Fruit fly (Drosophila melanogaster) whole organism, embryonic: ENCODE results near the gene CG46462.

Experiments used
- CG10565 ChIP-seq: fragments of 200-800 bp; sonication (Bioruptor generic); optimal IDR thresholded peaks from 3 replicates; lab custom pipeline; 2016; ENCODE audit warnings: missing biosample characterization, mild to moderate bottlenecking, missing genetic modification characterization
- CG11695 ChIP-seq: fragments of 200-800 bp; sonication (Bioruptor generic); IDR thresholded peaks from 3 replicates; pipeline ENCODE4 v1.3.6; 2022; ENCODE audit warnings: missing biosample characterization, missing genetic modification characterization
- CG15514 ChIP-seq: fragments of 200-800 bp; sonication (Bioruptor generic); optimal IDR thresholded peaks from 3 replicates; lab custom pipeline; 2017; ENCODE audit warnings: missing biosample characterization, missing genetic modification characterization, mild to moderate bottlenecking, moderate library complexity, missing genetic modification reagents
- CG18262 ChIP-seq: fragments of 200-800 bp; optimal IDR thresholded peaks from 3 replicates; lab custom pipeline; 2019; ENCODE audit warnings: missing biosample characterization, mild to moderate bottlenecking, missing genetic modification characterization, moderate library complexity
- CG18599 ChIP-seq: fragments of 200-800 bp; sonication (Bioruptor generic); optimal IDR thresholded peaks from 3 replicates; lab custom pipeline; 2017; ENCODE audit warnings: missing biosample characterization, missing genetic modification characterization, mild to moderate bottlenecking, moderate library complexity, missing genetic modification reagents
- CG30020 ChIP-seq: fragments of 200-800 bp; optimal IDR thresholded peaks from 2 replicates; lab custom pipeline; 2019; ENCODE audit warnings: missing biosample characterization, mild to moderate bottlenecking, missing genetic modification characterization, moderate library complexity
- CG30431 ChIP-seq: fragments of 200-800 bp; sonication (Bioruptor generic); optimal IDR thresholded peaks from 2 replicates; lab custom pipeline; 2017; ENCODE audit warnings: missing biosample characterization, missing genetic modification characterization
- CG31365 ChIP-seq: fragments of 200-800 bp; sonication (Bioruptor generic); optimal IDR thresholded peaks from 2 replicates; lab custom pipeline; 2018; ENCODE audit warnings: missing biosample characterization, mild to moderate bottlenecking, missing genetic modification characterization
- CG32772 ChIP-seq: fragments of 200-800 bp; sonication (Bioruptor generic); IDR thresholded peaks from 2 replicates; pipeline ENCODE4 v1.3.6; 2022; ENCODE audit warnings: missing biosample characterization, missing genetic modification characterization
- CG3838 ChIP-seq: fragments of 200-800 bp; sonication (Bioruptor generic); optimal IDR thresholded peaks from 3 replicates; lab custom pipeline; 2016; ENCODE audit warnings: missing biosample characterization, missing genetic modification characterization
- CG4328 ChIP-seq: fragments of 200-800 bp; sonication (Bioruptor generic); optimal IDR thresholded peaks from 3 replicates; lab custom pipeline; 2017; ENCODE audit warnings: missing biosample characterization, missing genetic modification reagents, missing genetic modification characterization
- CG4820 ChIP-seq: fragments of 200-800 bp; sonication (Bioruptor generic); optimal IDR thresholded peaks from 3 replicates; lab custom pipeline; 2016; ENCODE audit warnings: missing biosample characterization, missing genetic modification characterization
- CG4854 ChIP-seq: fragments of 200-800 bp; sonication (Bioruptor generic); optimal IDR thresholded peaks from 2 replicates; lab custom pipeline; 2016; ENCODE audit warnings: missing biosample characterization, missing genetic modification characterization, inconsistent platforms
- CG7556 ChIP-seq: fragments of 200-800 bp; sonication (Bioruptor generic); optimal IDR thresholded peaks from 2 replicates; lab custom pipeline; 2017; ENCODE audit warnings: missing biosample characterization, mild to moderate bottlenecking, missing genetic modification characterization
- CG7745 ChIP-seq: fragments of 200-800 bp; sonication (Bioruptor generic); optimal IDR thresholded peaks from 2 replicates; lab custom pipeline; 2018; ENCODE audit warnings: missing biosample characterization, mild to moderate bottlenecking, missing genetic modification characterization, moderate library complexity
- CG8290 ChIP-seq, 3 experiments: fragments of 200-800 bp; sonication (Bioruptor generic); optimal IDR thresholded peaks; 2 replicates each; lab custom pipeline; 2016 to 2019; ENCODE audit warnings: missing biosample characterization in 3 of 3, missing genetic modification characterization in 3 of 3, mild to moderate bottlenecking in 2 of 3, moderate library complexity in 1 of 3
- Dip2 ChIP-seq: fragments of 200-800 bp; sonication (Bioruptor generic); IDR thresholded peaks from 2 replicates; pipeline ENCODE4 v1.3.6; 2022; ENCODE audit warnings: missing biosample characterization, missing genetic modification characterization
- Ets97D ChIP-seq: fragments of 200-800 bp; sonication (Bioruptor generic); optimal IDR thresholded peaks from 3 replicates; lab custom pipeline; 2016; ENCODE audit warnings: missing biosample characterization, missing genetic modification characterization
- Fer2 ChIP-seq: fragments of 200-800 bp; sonication (Bioruptor generic); optimal IDR thresholded peaks from 2 replicates; lab custom pipeline; 2018; ENCODE audit warnings: missing biosample characterization, mild to moderate bottlenecking, missing genetic modification characterization, moderate library complexity
- HLHmδ ChIP-seq: fragments of 200-800 bp; sonication (Bioruptor generic); optimal IDR thresholded peaks from 2 replicates; lab custom pipeline; 2018; ENCODE audit warnings: missing biosample characterization, mild to moderate bottlenecking, missing genetic modification characterization, moderate library complexity
- Hr39 ChIP-seq: fragments of >200 bp; optimal IDR thresholded peaks from 2 replicates; lab custom pipeline; 2017
- Med ChIP-seq: fragments of 200-800 bp; sonication (Bioruptor generic); peaks from one replicate; lab custom pipeline; 2016; ENCODE audit warnings: missing biosample characterization, missing genetic modification characterization, mild to moderate bottlenecking, inconsistent platforms, moderate library complexity
- Myb ChIP-seq: fragments of 200-800 bp; sonication (Bioruptor generic); optimal IDR thresholded peaks from 2 replicates; lab custom pipeline; 2016; ENCODE audit warnings: missing biosample characterization, missing genetic modification characterization
- NFAT ChIP-seq: fragments of 200-800 bp; sonication (Bioruptor generic); IDR thresholded peaks from 2 replicates; pipeline ENCODE4 v1.3.6; 2022; ENCODE audit warnings: missing biosample characterization, missing genetic modification characterization
- Pdp1 ChIP-seq, 2 experiments: fragments of 200-800 bp; sonication (Bioruptor generic); optimal IDR thresholded peaks; 3 replicates each; lab custom pipeline; 2016; ENCODE audit warnings: missing biosample characterization in 2 of 2, missing genetic modification characterization in 2 of 2, mild to moderate bottlenecking in 1 of 2, moderate library complexity in 1 of 2
- Ravus ChIP-seq: fragments of 200-800 bp; sonication (Bioruptor generic); IDR thresholded peaks from 2 replicates; pipeline ENCODE4 v1.3.6; 2022; ENCODE audit warnings: missing biosample characterization, missing genetic modification characterization
- Sox102F ChIP-seq: fragments of 200-800 bp; sonication (Bioruptor generic); optimal IDR thresholded peaks from 2 replicates; lab custom pipeline; 2018; ENCODE audit warnings: missing biosample characterization, mild to moderate bottlenecking, missing genetic modification characterization, moderate library complexity
- amos ChIP-seq: fragments of 200-800 bp; sonication (Bioruptor generic); IDR thresholded peaks from 2 replicates; pipeline ENCODE4 v1.3.6; 2022; ENCODE audit warnings: missing biosample characterization, missing genetic modification characterization; ENCODE audit not compliant: partially characterized antibody
- bowl ChIP-seq: fragments of 200-800 bp; sonication (Bioruptor generic); IDR thresholded peaks from 2 replicates; pipeline ENCODE4 v1.3.6; 2022; ENCODE audit warnings: missing biosample characterization, missing genetic modification characterization
- crc ChIP-seq: fragments of 200-800 bp; sonication (Bioruptor generic); optimal IDR thresholded peaks from 2 replicates; lab custom pipeline; 2016; ENCODE audit warnings: missing biosample characterization, missing genetic modification characterization
- cwo ChIP-seq: fragments of 200-800 bp; sonication (Bioruptor generic); optimal IDR thresholded peaks from 3 replicates; lab custom pipeline; 2017; ENCODE audit warnings: missing biosample characterization, missing genetic modification characterization, mild to moderate bottlenecking, moderate library complexity, missing genetic modification reagents
- dmrt11E ChIP-seq: fragments of 200-800 bp; sonication (Bioruptor generic); optimal IDR thresholded peaks from 3 replicates; lab custom pipeline; 2018; ENCODE audit warnings: missing biosample characterization, mild to moderate bottlenecking, missing genetic modification characterization, moderate library complexity
- dmrt99B ChIP-seq: fragments of 200-800 bp; sonication (Bioruptor generic); optimal IDR thresholded peaks from 2 replicates; lab custom pipeline; 2018; ENCODE audit warnings: missing biosample characterization, mild to moderate bottlenecking, missing genetic modification characterization, moderate library complexity
- ftz-f1 ChIP-seq: fragments of 200-800 bp; sonication (Bioruptor generic); optimal IDR thresholded peaks from 2 replicates; lab custom pipeline; 2016; ENCODE audit warnings: missing biosample characterization, missing genetic modification characterization
- gcm ChIP-seq: fragments of 200-800 bp; sonication (Bioruptor generic); optimal IDR thresholded peaks from 2 replicates; lab custom pipeline; 2019; ENCODE audit warnings: missing biosample characterization, mild to moderate bottlenecking, missing genetic modification characterization, moderate library complexity
- gro ChIP-seq: fragments of 200-800 bp; sonication (Bioruptor generic); optimal IDR thresholded peaks from 2 replicates; lab custom pipeline; 2016; ENCODE audit warnings: missing biosample characterization, missing genetic modification characterization
- gt ChIP-seq: fragments of 200-800 bp; sonication (Bioruptor generic); IDR thresholded peaks from 2 replicates; pipeline ENCODE4 v1.3.6; 2022; ENCODE audit warnings: missing biosample characterization, missing genetic modification characterization
- ham ChIP-seq: fragments of 200-800 bp; sonication (Bioruptor generic); IDR thresholded peaks from 2 replicates; pipeline ENCODE4 v1.3.6; 2022; ENCODE audit warnings: missing biosample characterization, missing genetic modification characterization
- hbn ChIP-seq: fragments of 200-800 bp; sonication (Bioruptor generic); IDR thresholded peaks from 2 replicates; pipeline ENCODE4 v1.3.6; 2022; ENCODE audit warnings: missing biosample characterization, missing genetic modification characterization; ENCODE audit not compliant: partially characterized antibody
- knrl ChIP-seq: fragments of 200-800 bp; sonication (Bioruptor generic); IDR thresholded peaks from 3 replicates; pipeline ENCODE4 v1.3.6; 2022; ENCODE audit warnings: missing biosample characterization, missing genetic modification characterization; ENCODE audit not compliant: partially characterized antibody
- luna ChIP-seq: fragments of 200-800 bp; sonication (Bioruptor generic); optimal IDR thresholded peaks from 2 replicates; lab custom pipeline; 2016; ENCODE audit warnings: missing biosample characterization, missing genetic modification characterization
- nau ChIP-seq: fragments of 200-800 bp; sonication (Bioruptor generic); optimal IDR thresholded peaks from 3 replicates; lab custom pipeline; 2017; ENCODE audit warnings: missing biosample characterization, mild to moderate bottlenecking, missing genetic modification characterization, missing genetic modification reagents
- nerfin-2 ChIP-seq: fragments of 200-800 bp; sonication (Bioruptor generic); IDR thresholded peaks from 2 replicates; pipeline ENCODE4 v1.3.6; 2022; ENCODE audit warnings: missing biosample characterization, missing genetic modification characterization; ENCODE audit not compliant: partially characterized antibody
- nom ChIP-seq: fragments of 200-800 bp; sonication (Bioruptor generic); optimal IDR thresholded peaks from 2 replicates; lab custom pipeline; 2017; ENCODE audit warnings: missing biosample characterization, missing genetic modification characterization, mild to moderate bottlenecking, moderate library complexity, missing genetic modification reagents
- psq ChIP-seq: fragments of 200-800 bp; sonication (Bioruptor generic); optimal IDR thresholded peaks from 2 replicates; lab custom pipeline; 2017; ENCODE audit warnings: missing biosample characterization, missing genetic modification characterization
- pum ChIP-seq: fragments of 200-800 bp; sonication (Bioruptor generic); optimal IDR thresholded peaks from 2 replicates; lab custom pipeline; 2016; ENCODE audit warnings: missing biosample characterization, missing genetic modification characterization
- sc ChIP-seq, 3 experiments: fragments of >200 bp in 2 of 3; fragments of 200-800 bp in 1 of 3; sonication (Bioruptor generic) in 1 of 3; optimal IDR thresholded peaks; 2 replicates in 2 of 3; 3 replicates in 1 of 3; lab custom pipeline; 2017; ENCODE audit warnings: mild to moderate bottlenecking in 1 of 3, missing biosample characterization in 1 of 3, missing genetic modification characterization in 1 of 3, missing genetic modification reagents in 1 of 3
- yki ChIP-seq: fragments of >200 bp; optimal IDR thresholded peaks from 3 replicates; lab custom pipeline; 2018

The CG46462 gene

dm6 chr3L:19908201-19909127, 23.0 kb upstream of the CG46462 start (continued):
- TF ChIP-seq Hr39 (lab: Kevin White, UChicago) (no peak), dmrt99B (tag; lab: Kevin White, UChicago) (no peak), CG4328 (no peak), crc (GFP tag; lab: Kevin White, UChicago) (no peak), HLHmδ (GFP tag; lab: Kevin White, UChicago) (peak; percentile 31), nau (peak; percentile 75), psq (GFP tag; lab: Kevin White, UChicago) (no peak), sc (optimal IDR thresholded peaks at IDR 0.05; lab: Kevin White, UChicago) (no peak), sc (GFP tag; optimal IDR thresholded peaks at IDR 0.05; lab: Kevin White, UChicago) (no peak), CG8290 (GFP tag; optimal IDR thresholded peaks at IDR 0.05; lab: Kevin White, UChicago) (no peak), CG8290 (tag; optimal IDR thresholded peaks at IDR 0.05; lab: Kevin White, UChicago) (peak in 1 of 2 experiments; percentile 4), CG30431 (GFP tag; lab: Kevin White, UChicago) (no peak), dmrt11E (no peak), CG10565 (no peak), Pdp1 (GFP tag; optimal IDR thresholded peaks at IDR 0.05; lab: Kevin White, UChicago) (peak in 1 of 2 experiments; percentile 95), Myb (GFP tag; lab: Kevin White, UChicago) (no peak), NFAT (GFP tag; lab: Robert Waterston, UW) (no peak), pum (GFP tag; lab: Kevin White, UChicago) (no peak), gro (GFP tag; lab: Kevin White, UChicago) (peak; percentile 11), gcm (GFP tag; lab: Kevin White, UChicago) (no peak), CG4854 (GFP tag; lab: Kevin White, UChicago) (no peak), CG7745 (no peak), nerfin-2 (GFP tag; lab: Robert Waterston, UW) (no peak), Sox102F (GFP tag; lab: Kevin White, UChicago) (no peak), CG31365 (tag; lab: Kevin White, UChicago) (no peak), bowl (no peak), CG3838 (no peak), Ravus (GFP tag; lab: Robert Waterston, UW) (no peak), Fer2 (tag; lab: Kevin White, UChicago) (no peak), cwo (GFP tag; lab: Kevin White, UChicago) (peak; percentile 16), ham (GFP tag; lab: Robert Waterston, UW) (no peak), CG11695 (GFP tag; lab: Robert Waterston, UW) (no peak), Med (GFP tag; lab: Kevin White, UChicago) (no peak), luna (no peak), Ets97D (GFP tag; lab: Kevin White, UChicago) (no peak), CG32772 (GFP tag; lab: Robert Waterston, UW) (peak; percentile 45; the same call in 1 of the 2 replicates), CG18262 (tag; lab: Kevin White, UChicago) (no peak), knrl (GFP tag; lab: Robert Waterston, UW) (no peak), gt (GFP tag; lab: Robert Waterston, UW) (no peak), ftz-f1 (peak; percentile 38), CG18599 (GFP tag; lab: Kevin White, UChicago) (no peak), CG30020 (tag; lab: Kevin White, UChicago) (no peak), amos (GFP tag; lab: Robert Waterston, UW) (0 out of 2 replicates have a peak, but pooled peaks have one; percentile 4), yki (lab: Kevin White, UChicago) (peak; percentile 26), nom (GFP tag; lab: Kevin White, UChicago) (no peak), CG7556 (GFP tag; lab: Kevin White, UChicago) (no peak), hbn (no peak), CG15514 (GFP tag; lab: Kevin White, UChicago) (no peak), CG4820 (GFP tag; lab: Kevin White, UChicago) (no peak), Dip2 (GFP tag; lab: Robert Waterston, UW) (no peak)
